Worm (Caenorhabditis elegans) whole organism, L4 larva: ENCODE data around the gene C25H3.3.
A peak's percentile ranks its signal among the peaks of the same experiment; 100 is the strongest.

Experiments used
- F26F4.8 ChIP-seq: fragments of 200-800 bp; sonication (Bioruptor generic); conservative IDR thresholded peaks from 2 replicates; pipeline ENCODE4 v1.3.6; 2022; ENCODE audit warnings: missing genetic modification characterization, missing compliant biosample characterization
- F49E8.2 ChIP-seq: sonication (generic microtip); optimal IDR thresholded peaks from 2 replicates; lab custom pipeline; 2016; ENCODE audit warnings: missing compliant biosample characterization, mild to moderate bottlenecking, missing genetic modification characterization, borderline replicate concordance
- ZK546.5 ChIP-seq, 2 experiments: sonication (generic microtip); optimal IDR thresholded peaks; 2 replicates each; lab custom pipeline; 2017; ENCODE audit warnings: missing biosample characterization in 2 of 2, missing genetic modification characterization in 2 of 2
- aha-1 ChIP-seq: fragments of 150-350 bp; peaks from one replicate; lab custom pipeline; 2014; ENCODE audit warnings: missing biosample characterization, missing genetic modification characterization
- ceh-20 ChIP-seq: fragments of 200-800 bp; sonication (Bioruptor generic); IDR thresholded peaks from 2 replicates; pipeline ENCODE4 v1.3.6; 2022; ENCODE audit warnings: missing genetic modification reagents, missing genetic modification characterization, missing compliant biosample characterization
- ceh-44 ChIP-seq: fragments of 200-800 bp; sonication (Bioruptor generic); IDR thresholded peaks from 2 replicates; pipeline ENCODE4 v1.3.6; 2022; ENCODE audit warnings: missing genetic modification reagents, missing genetic modification characterization, missing compliant biosample characterization
- ceh-82 ChIP-seq: sonication (generic microtip); optimal IDR thresholded peaks from 2 replicates; lab custom pipeline; 2017; ENCODE audit warnings: missing biosample characterization, missing genetic modification characterization
- daf-12 ChIP-seq: fragments of 150-350 bp; optimal IDR thresholded peaks from 2 replicates; lab custom pipeline; 2014; ENCODE audit warnings: missing biosample characterization, missing genetic modification reagents, missing genetic modification characterization
- daf-19 ChIP-seq: fragments of 200-800 bp; sonication (Bioruptor generic); conservative IDR thresholded peaks from 2 replicates; pipeline ENCODE4 v1.3.6; 2022; ENCODE audit warnings: missing genetic modification characterization, missing compliant biosample characterization
- daf-8 ChIP-seq: fragments of 200-800 bp; sonication (Bioruptor generic); IDR thresholded peaks from 2 replicates; pipeline ENCODE4 v1.3.6; 2022; ENCODE audit warnings: missing genetic modification characterization, missing compliant biosample characterization
- dmd-8 ChIP-seq: fragments of 200-800 bp; sonication (Bioruptor generic); IDR thresholded peaks from 2 replicates; pipeline ENCODE4 v1.3.6; 2022; ENCODE audit warnings: missing genetic modification characterization, missing compliant biosample characterization
- dpl-1 ChIP-seq: fragments of 150-350 bp; optimal IDR thresholded peaks from 2 replicates; lab custom pipeline; 2014; ENCODE audit warnings: missing biosample characterization, missing genetic modification reagents, missing genetic modification characterization
- hif-1 ChIP-seq, 2 experiments: sonication (generic microtip); optimal IDR thresholded peaks; 2 replicates each; lab custom pipeline; 2016 to 2017; ENCODE audit warnings: missing compliant biosample characterization in 2 of 2, missing genetic modification characterization in 2 of 2, missing genetic modification reagents in 2 of 2, missing genotype in 2 of 2, mild to moderate bottlenecking in 1 of 2
- jun-1 ChIP-seq: fragments of 150-350 bp; optimal IDR thresholded peaks from 2 replicates; lab custom pipeline; 2014; ENCODE audit warnings: missing biosample characterization, missing genetic modification reagents, missing genetic modification characterization
- lir-3 ChIP-seq: sonication (generic microtip); optimal IDR thresholded peaks from 2 replicates; lab custom pipeline; 2016; ENCODE audit warnings: mild to moderate bottlenecking, missing genetic modification characterization, missing compliant biosample characterization
- lsy-2 ChIP-seq, 2 experiments: fragments of 150-350 bp in 1 of 2; sonication (generic microtip) in 1 of 2; optimal IDR thresholded peaks; 2 replicates each; lab custom pipeline; 2014 to 2017; ENCODE audit warnings: missing biosample characterization in 2 of 2, missing genetic modification characterization in 2 of 2
- mep-1 ChIP-seq: fragments of 150-350 bp; sonication (generic microtip); optimal IDR thresholded peaks from 3 replicates; lab custom pipeline; 2014; ENCODE audit warnings: missing biosample characterization, missing genetic modification characterization
- nhr-237 ChIP-seq: sonication (generic microtip); optimal IDR thresholded peaks from 2 replicates; lab custom pipeline; 2017; ENCODE audit warnings: missing biosample characterization, missing genetic modification characterization
- nhr-48 ChIP-seq: sonication (generic microtip); optimal IDR thresholded peaks from 2 replicates; lab custom pipeline; 2016; ENCODE audit warnings: mild to moderate bottlenecking, missing genetic modification characterization, missing compliant biosample characterization
- nhr-76 ChIP-seq: fragments of 150-350 bp; optimal IDR thresholded peaks from 2 replicates; lab custom pipeline; 2014; ENCODE audit warnings: missing biosample characterization, missing genetic modification characterization
- pha-4 ChIP-seq, 2 experiments: fragments of 150-350 bp in 1 of 2; fragments of 200-800 bp in 1 of 2; sonication (Bioruptor generic) in 1 of 2; IDR thresholded peaks in 1 of 2; optimal IDR thresholded peaks in 1 of 2; 2 replicates each; pipeline versions ENCODE4 v1.3.6 to Lab custom; 2014 to 2022; ENCODE audit warnings: missing genetic modification characterization in 2 of 2, missing genetic modification reagents in 2 of 2, missing biosample characterization in 1 of 2, missing compliant biosample characterization in 1 of 2
- php-3 ChIP-seq: fragments of 200-800 bp; sonication (Bioruptor generic); IDR thresholded peaks from 2 replicates; pipeline ENCODE4 v1.3.6; 2022; ENCODE audit warnings: missing genetic modification reagents, missing genetic modification characterization, missing compliant biosample characterization
- rbr-2 ChIP-seq: sonication (generic microtip); optimal IDR thresholded peaks from 2 replicates; lab custom pipeline; 2016; ENCODE audit warnings: missing genotype, missing genetic modification characterization, missing compliant biosample characterization
- set-16 ChIP-seq: fragments of 200-800 bp; sonication (Bioruptor generic); IDR thresholded peaks from 2 replicates; pipeline ENCODE4 v1.3.6; 2022; ENCODE audit warnings: missing genetic modification reagents, missing genetic modification characterization, missing compliant biosample characterization
- skn-1 ChIP-seq: fragments of 150-350 bp; optimal IDR thresholded peaks from 2 replicates; lab custom pipeline; 2014; ENCODE audit warnings: missing biosample characterization, missing genetic modification characterization
- snpc-1.2 ChIP-seq: fragments of 200-800 bp; sonication (Bioruptor generic); IDR thresholded peaks from 2 replicates; pipeline ENCODE4 v1.3.6; 2022; ENCODE audit warnings: missing genetic modification reagents, missing genetic modification characterization, missing compliant biosample characterization
- snpc-4 ChIP-seq: fragments of 150-350 bp; optimal IDR thresholded peaks from 2 replicates; lab custom pipeline; 2014; ENCODE audit warnings: missing biosample characterization, missing genetic modification characterization
- tag-97 ChIP-seq: fragments of 200-800 bp; sonication (Bioruptor generic); IDR thresholded peaks from 2 replicates; pipeline ENCODE4 v1.3.6; 2022; ENCODE audit warnings: missing genetic modification characterization, missing compliant biosample characterization
- unc-130 ChIP-seq: sonication (generic microtip); optimal IDR thresholded peaks from 2 replicates; lab custom pipeline; 2016; ENCODE audit warnings: missing genetic modification reagents, missing genetic modification characterization, missing compliant biosample characterization
- unc-39 ChIP-seq: sonication (generic microtip); optimal IDR thresholded peaks from 2 replicates; lab custom pipeline; 2017; ENCODE audit warnings: missing biosample characterization, missing genetic modification characterization
- zfp-2 ChIP-seq: sonication (generic microtip); optimal IDR thresholded peaks from 2 replicates; lab custom pipeline; 2016; ENCODE audit warnings: mild to moderate bottlenecking, missing genetic modification characterization, missing compliant biosample characterization

Gene C25H3.3

DNA sequence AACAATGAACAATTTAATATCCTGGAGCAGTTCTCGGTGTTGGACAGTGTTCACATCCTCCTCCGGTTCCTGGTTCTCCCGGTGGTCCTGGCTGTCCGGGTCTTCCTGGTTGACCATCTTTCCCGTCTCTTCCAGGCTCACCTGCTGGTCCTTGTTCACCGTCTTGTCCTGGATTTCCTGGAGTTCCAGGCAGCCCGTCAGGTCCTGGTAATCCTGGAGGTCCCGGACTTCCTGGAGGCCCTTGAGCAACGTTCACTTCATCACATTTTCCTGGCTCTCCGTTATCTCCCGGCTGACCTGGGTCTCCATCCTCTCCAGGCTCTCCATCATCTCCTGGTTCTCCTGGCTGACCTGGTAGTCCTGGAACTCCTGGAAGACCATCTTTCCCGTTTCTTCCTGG, 42.6 kb upstream of the C25H3.3 start:
- TF ChIP-seq set-16 (GFP tag; lab: Robert Waterston, UW) (peak; percentile 86), tag-97 (GFP tag; lab: Robert Waterston, UW) (no peak), skn-1 (no peak)
- TF ChIP-seq, all 104 proteins: peak for 1

DNA sequence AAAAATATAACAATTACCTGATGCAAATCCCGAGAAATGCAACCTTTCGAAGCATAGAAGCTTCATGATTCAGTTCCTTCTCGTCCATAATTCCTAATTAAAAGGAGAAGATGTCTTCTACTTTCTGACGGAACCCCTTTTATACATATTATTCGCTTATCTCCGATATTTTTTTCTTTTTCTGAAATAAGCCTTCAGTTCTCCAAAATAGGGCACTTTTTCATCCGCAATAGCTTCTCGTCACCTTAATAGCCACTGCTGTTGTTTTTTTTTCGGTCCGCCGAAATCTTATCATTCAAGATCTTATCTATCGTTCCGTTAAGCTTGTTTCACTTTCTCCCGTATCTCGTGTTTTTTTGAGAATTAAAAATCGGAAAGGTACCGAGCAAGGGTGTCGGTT, 41.7 kb upstream of the C25H3.3 start, which contains the start of gene bli-2:
bli-2 (minus strand) TSS at position 101 of the 400 bp plus-strand sequence.
- no peak for TF ChIP-seq lsy-2 (tag; optimal IDR thresholded peaks at IDR 0.05; lab: Kevin White, UChicago)
- no peak for TF ChIP-seq daf-12
- no peak for TF ChIP-seq ceh-44 (GFP tag; lab: Robert Waterston, UW)
- TF ChIP-seq F26F4.8 (GFP tag; lab: Robert Waterston, UW) = no peak
- TF ChIP-seq snpc-4 = no peak
- no peak for TF ChIP-seq dpl-1 (GFP tag; lab: Kevin White, UChicago)
- no peak for TF ChIP-seq pha-4 (GFP tag; IDR thresholded peaks at IDR 0.05; lab: Robert Waterston, UW)
- no peak for TF ChIP-seq pha-4 (tag; optimal IDR thresholded peaks at IDR 0.05; lab: Kevin White, UChicago)
- no peak for TF ChIP-seq lir-3 (tag; lab: Kevin White, UChicago)
- no peak for TF ChIP-seq ceh-20
- TF ChIP-seq dmd-8 (GFP tag; lab: Robert Waterston, UW) = no peak
- no peak for TF ChIP-seq F49E8.2 (tag; lab: Kevin White, UChicago)

DNA sequence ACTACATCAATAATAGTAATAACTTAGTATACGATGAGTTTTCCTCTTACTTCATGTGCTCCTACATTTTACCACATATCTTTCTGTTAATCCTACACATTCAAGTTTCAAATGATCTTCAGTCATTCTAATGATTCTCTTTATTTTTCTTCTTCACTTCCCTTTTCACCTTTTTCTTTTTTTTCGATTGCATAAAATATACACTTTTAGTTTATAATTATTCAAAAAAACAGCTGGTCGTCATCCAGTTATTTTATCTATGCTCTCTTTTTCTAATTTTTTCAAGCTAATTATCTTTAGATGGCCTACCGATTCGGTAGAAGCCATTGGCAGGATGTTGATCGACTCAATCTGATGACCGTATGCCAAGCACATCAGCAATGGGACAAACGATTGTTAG, 39.8 kb upstream of the C25H3.3 start, which contains the start of gene F59E12.1:
F59E12.1 (plus strand) TSS at position 301 of the 400 bp plus-strand sequence.
- TF ChIP-seq skn-1 (no peak), ceh-82 (tag; lab: Kevin White, UChicago) (no peak)

DNA sequence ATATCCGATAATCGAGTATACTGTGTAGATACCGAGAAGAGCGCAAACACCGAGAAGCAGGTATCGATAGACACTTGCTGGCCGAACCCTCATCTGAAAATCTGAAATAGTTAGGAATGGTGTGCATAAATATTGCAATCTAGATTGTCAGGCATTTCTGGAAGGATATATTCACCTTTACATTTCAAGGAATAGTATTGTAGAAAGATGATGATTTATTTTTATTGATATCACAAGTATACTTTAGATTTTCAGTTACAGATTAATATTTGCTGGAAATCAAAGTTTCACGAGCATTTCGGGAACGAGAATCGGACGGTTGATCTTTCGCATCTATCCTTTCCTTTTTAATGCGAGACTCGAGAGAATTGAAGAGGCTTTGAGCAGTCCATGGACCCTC, 34.3 kb upstream of the C25H3.3 start, which contains the start of gene fut-3:
fut-3 (minus strand) TSS at position 101 of the 400 bp plus-strand sequence.
- TF ChIP-seq ZK546.5 (tag; optimal IDR thresholded peaks at IDR 0.05; lab: Kevin White, UChicago) (no peak), unc-39 (no peak), set-16 (GFP tag; lab: Robert Waterston, UW) (no peak), tag-97 (GFP tag; lab: Robert Waterston, UW) (no peak), nhr-237 (tag; lab: Kevin White, UChicago) (no peak), mep-1 (no peak), daf-8 (GFP tag; lab: Robert Waterston, UW) (no peak), hif-1 (tag; optimal IDR thresholded peaks at IDR 0.05; lab: Kevin White, UChicago) (no peak), nhr-48 (tag; lab: Kevin White, UChicago) (no peak), snpc-1.2 (GFP tag; lab: Robert Waterston, UW) (no peak), daf-19 (GFP tag; lab: Robert Waterston, UW) (no peak)

DNA sequence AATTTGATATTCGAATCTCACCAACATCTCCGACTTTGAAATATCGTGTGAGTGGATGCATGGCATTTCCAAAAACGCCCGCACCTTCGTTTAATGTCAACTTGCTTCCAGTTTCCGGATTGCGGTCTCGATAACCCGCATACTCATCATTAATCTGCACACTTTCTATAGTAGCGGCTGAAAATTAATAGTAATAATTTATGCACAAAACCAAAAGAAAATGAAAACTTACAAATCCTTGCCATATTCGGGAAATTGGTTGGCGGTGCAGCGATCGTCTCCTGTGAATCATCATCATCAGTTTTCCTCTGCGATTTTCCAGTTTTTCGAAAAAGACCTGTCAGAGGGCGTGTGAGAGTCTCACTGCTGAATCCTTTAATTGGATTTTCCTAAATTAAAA, 33.8 kb upstream of the C25H3.3 start:
- TF ChIP-seq unc-130 (GFP tag; lab: Kevin White, UChicago) (no peak), jun-1 (tag; lab: Kevin White, UChicago) (no peak), php-3 (no peak), aha-1 (tag; lab: Kevin White, UChicago) (peak; percentile 96), zfp-2 (tag; lab: Kevin White, UChicago) (no peak), nhr-76 (no peak), set-16 (GFP tag; lab: Robert Waterston, UW) (no peak), rbr-2 (tag; lab: Kevin White, UChicago) (no peak), nhr-48 (tag; lab: Kevin White, UChicago) (no peak)
